Fruit fly (Drosophila melanogaster) whole organism, pupa: Measurements from ENCODE around the gene ema.

Source experiments
- CG10348 ChIP-seq: fragments of 200-800 bp; sonication (Bioruptor generic); IDR thresholded peaks from 2 replicates; pipeline ENCODE4 v1.3.6; 2022; ENCODE audit warnings: missing biosample characterization, missing genetic modification characterization
- CG12605 ChIP-seq: fragments of 200-800 bp; sonication (Bioruptor generic); IDR thresholded peaks from 2 replicates; pipeline ENCODE4 v1.3.6; 2022; ENCODE audit warnings: missing biosample characterization, missing genetic modification characterization
- CG13204 ChIP-seq: fragments of 200-800 bp; sonication (Bioruptor generic); optimal IDR thresholded peaks from 2 replicates; lab custom pipeline; 2018; ENCODE audit warnings: missing biosample characterization, mild to moderate bottlenecking, missing genetic modification characterization, moderate library complexity
- CG14655 ChIP-seq: fragments of 200-800 bp; sonication (Bioruptor generic); optimal IDR thresholded peaks from 3 replicates; lab custom pipeline; 2017; ENCODE audit warnings: mild to moderate bottlenecking, missing biosample characterization, missing genetic modification reagents, missing genetic modification characterization
- CG15710 ChIP-seq: fragments of 200-800 bp; sonication (Bioruptor generic); optimal IDR thresholded peaks from 2 replicates; lab custom pipeline; 2018; ENCODE audit warnings: missing biosample characterization, mild to moderate bottlenecking, missing genetic modification characterization, moderate library complexity
- CG17806 ChIP-seq: fragments of 200-800 bp; sonication (Bioruptor generic); optimal IDR thresholded peaks from 2 replicates; lab custom pipeline; 2018; ENCODE audit warnings: missing biosample characterization, mild to moderate bottlenecking, missing genetic modification characterization, moderate library complexity
- CG32121 ChIP-seq: fragments of 200-800 bp; sonication (Bioruptor generic); IDR thresholded peaks from 2 replicates; pipeline ENCODE4 v1.3.6; 2022; ENCODE audit warnings: missing biosample characterization, missing genetic modification characterization
- CG34367 ChIP-seq: fragments of 200-800 bp; sonication (Bioruptor generic); optimal IDR thresholded peaks from 2 replicates; lab custom pipeline; 2018; ENCODE audit warnings: missing biosample characterization, mild to moderate bottlenecking, missing genetic modification characterization
- CG4496 ChIP-seq: fragments of 200-800 bp; sonication (Bioruptor generic); IDR thresholded peaks from 3 replicates; pipeline ENCODE4 v1.3.6; 2022; ENCODE audit warnings: missing biosample characterization, missing genetic modification characterization
- CG8159 ChIP-seq: fragments of 200-800 bp; sonication (Bioruptor generic); optimal IDR thresholded peaks from 3 replicates; lab custom pipeline; 2018; ENCODE audit warnings: missing biosample characterization, mild to moderate bottlenecking, missing genetic modification characterization, moderate library complexity
- CG8301 ChIP-seq: fragments of 200-800 bp; sonication (Bioruptor generic); optimal IDR thresholded peaks from 2 replicates; lab custom pipeline; 2018; ENCODE audit warnings: missing biosample characterization, mild to moderate bottlenecking, missing genetic modification characterization
- CG9948 ChIP-seq: fragments of 200-800 bp; sonication (Bioruptor generic); optimal IDR thresholded peaks from 2 replicates; lab custom pipeline; 2018; ENCODE audit warnings: missing biosample characterization, mild to moderate bottlenecking, missing genetic modification characterization, moderate library complexity
- D1 ChIP-seq: fragments of 200-800 bp; sonication (Bioruptor generic); optimal IDR thresholded peaks from 2 replicates; lab custom pipeline; 2018; ENCODE audit warnings: missing biosample characterization, mild to moderate bottlenecking, missing genetic modification characterization, moderate library complexity
- EcR ChIP-seq: fragments of 200-800 bp; sonication (Bioruptor generic); optimal IDR thresholded peaks from 3 replicates; lab custom pipeline; 2019; ENCODE audit warnings: missing biosample characterization, missing genetic modification characterization, mild to moderate bottlenecking, moderate library complexity, missing genetic modification reagents
- Ets98B ChIP-seq: fragments of 200-800 bp; sonication (Bioruptor generic); IDR thresholded peaks from 2 replicates; pipeline ENCODE4 v1.3.6; 2022; ENCODE audit warnings: missing biosample characterization, missing genetic modification characterization
- Pif1A ChIP-seq: fragments of 200-800 bp; sonication (Bioruptor generic); optimal IDR thresholded peaks from 3 replicates; lab custom pipeline; 2016; ENCODE audit warnings: missing biosample characterization, missing genetic modification characterization
- Pif1B ChIP-seq: fragments of 200-800 bp; sonication (Bioruptor generic); optimal IDR thresholded peaks from 3 replicates; lab custom pipeline; 2016; ENCODE audit warnings: missing biosample characterization, missing genetic modification characterization
- Snoo ChIP-seq: fragments of 200-800 bp; sonication (Bioruptor generic); optimal IDR thresholded peaks from 3 replicates; lab custom pipeline; 2017; ENCODE audit warnings: missing biosample characterization, mild to moderate bottlenecking, missing genetic modification characterization, inconsistent platforms
- fd96Ca ChIP-seq: fragments of 200-800 bp; sonication (Bioruptor generic); IDR thresholded peaks from 3 replicates; pipeline ENCODE4 v1.3.6; 2022; ENCODE audit warnings: missing biosample characterization, missing genetic modification characterization
- gl ChIP-seq: fragments of 200-800 bp; sonication (Bioruptor generic); optimal IDR thresholded peaks from 2 replicates; lab custom pipeline; 2018; ENCODE audit warnings: missing biosample characterization, mild to moderate bottlenecking, missing genetic modification characterization
- rn ChIP-seq: fragments of 200-800 bp; sonication (Bioruptor generic); IDR thresholded peaks from 2 replicates; pipeline ENCODE4 v1.3.6; 2022; ENCODE audit warnings: missing biosample characterization, missing genetic modification characterization

The ema gene

dm6 chr3R:16456607-16457006, 15.1 kb upstream of the ema start:
- TF ChIP-seq CG9948 (tag; lab: Kevin White, UChicago): no peak
- TF ChIP-seq CG8159 (tag; lab: Kevin White, UChicago): no peak
- TF ChIP-seq CG34367 (tag; lab: Kevin White, UChicago): no peak
- no peak for TF ChIP-seq Pif1B
- TF ChIP-seq CG14655 (GFP tag; lab: Kevin White, UChicago): no peak
- TF ChIP-seq CG32121: no peak

- TF ChIP-seq Pif1A (GFP tag; lab: Kevin White, UChicago) (no peak), CG8301 (tag; lab: Kevin White, UChicago) (no peak), D1 (tag; lab: Kevin White, UChicago) (no peak), CG32121 (no peak), fd96Ca (GFP tag; lab: Robert Waterston, UW) (no peak), CG17806 (tag; lab: Kevin White, UChicago) (no peak), gl (no peak), CG15710 (no peak), CG8159 (tag; lab: Kevin White, UChicago) (no peak), rn (GFP tag; lab: Robert Waterston, UW) (no peak), Snoo (tag; lab: Kevin White, UChicago) (no peak), CG9948 (tag; lab: Kevin White, UChicago) (no peak)
Observed at dm6 chr3R:16455875-16456274, 14.4 kb upstream of the ema start, which contains the start of gene CG14883. Gene CG14883 (plus strand): TSS chr3R:16456052.

DNA sequence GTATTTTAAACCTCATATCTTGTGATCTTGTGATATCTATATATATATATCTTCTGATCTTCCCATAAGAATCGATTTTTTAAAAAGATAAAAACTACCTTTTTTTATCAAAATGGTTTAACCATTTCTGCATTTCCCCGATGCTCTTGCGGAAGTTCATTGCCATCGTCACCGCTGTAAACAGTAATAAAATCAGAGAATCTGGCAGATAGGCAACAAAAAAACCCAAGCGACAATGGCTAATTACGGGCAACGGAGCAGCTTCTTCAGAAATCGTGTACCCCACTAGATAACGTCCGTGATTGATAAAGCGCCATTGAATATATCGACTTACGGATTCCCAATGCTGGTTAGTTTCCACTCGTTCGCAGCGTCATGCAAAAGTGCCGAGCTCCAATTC, 12.7 kb upstream of the ema start, which contains the start of gene CG10405:
TSS of gene CG10405 (plus strand) at position 301 of the 400 bp plus-strand sequence.
- TF ChIP-seq CG4496 (GFP tag; lab: Robert Waterston, UW) (no peak), CG17806 (tag; lab: Kevin White, UChicago) (no peak), gl (no peak), CG12605 (GFP tag; lab: Robert Waterston, UW) (no peak), CG13204 (GFP tag; lab: Kevin White, UChicago) (no peak), CG8301 (tag; lab: Kevin White, UChicago) (no peak), CG9948 (tag; lab: Kevin White, UChicago) (no peak), CG34367 (tag; lab: Kevin White, UChicago) (no peak), EcR (GFP tag; lab: Kevin White, UChicago) (no peak), D1 (tag; lab: Kevin White, UChicago) (no peak), CG8159 (tag; lab: Kevin White, UChicago) (no peak), CG32121 (no peak), CG10348 (no peak), Pif1B (no peak), Pif1A (GFP tag; lab: Kevin White, UChicago) (no peak), Ets98B (GFP tag; lab: Robert Waterston, UW) (no peak), CG14655 (GFP tag; lab: Kevin White, UChicago) (no peak), fd96Ca (GFP tag; lab: Robert Waterston, UW) (no peak)

dm6 chr3R:16453597-16453996, 12.1 kb upstream of the ema start, which contains the start of gene Pak3:
Gene Pak3 (minus strand): TSS chr3R:16453821.
- TF ChIP-seq CG4496 (GFP tag; lab: Robert Waterston, UW) (0 out of 3 replicates have a peak, but pooled peaks have one; percentile 10), CG32121 (no peak)

dm6 chr3R:16452954-16453587, 11.6 kb upstream of the ema start:
- TF ChIP-seq CG4496 (GFP tag; lab: Robert Waterston, UW) (peak; percentile 22; the same call in 1 of the 3 replicates), CG17806 (tag; lab: Kevin White, UChicago) (no peak), EcR (GFP tag; lab: Kevin White, UChicago) (peak; percentile 32)

DNA sequence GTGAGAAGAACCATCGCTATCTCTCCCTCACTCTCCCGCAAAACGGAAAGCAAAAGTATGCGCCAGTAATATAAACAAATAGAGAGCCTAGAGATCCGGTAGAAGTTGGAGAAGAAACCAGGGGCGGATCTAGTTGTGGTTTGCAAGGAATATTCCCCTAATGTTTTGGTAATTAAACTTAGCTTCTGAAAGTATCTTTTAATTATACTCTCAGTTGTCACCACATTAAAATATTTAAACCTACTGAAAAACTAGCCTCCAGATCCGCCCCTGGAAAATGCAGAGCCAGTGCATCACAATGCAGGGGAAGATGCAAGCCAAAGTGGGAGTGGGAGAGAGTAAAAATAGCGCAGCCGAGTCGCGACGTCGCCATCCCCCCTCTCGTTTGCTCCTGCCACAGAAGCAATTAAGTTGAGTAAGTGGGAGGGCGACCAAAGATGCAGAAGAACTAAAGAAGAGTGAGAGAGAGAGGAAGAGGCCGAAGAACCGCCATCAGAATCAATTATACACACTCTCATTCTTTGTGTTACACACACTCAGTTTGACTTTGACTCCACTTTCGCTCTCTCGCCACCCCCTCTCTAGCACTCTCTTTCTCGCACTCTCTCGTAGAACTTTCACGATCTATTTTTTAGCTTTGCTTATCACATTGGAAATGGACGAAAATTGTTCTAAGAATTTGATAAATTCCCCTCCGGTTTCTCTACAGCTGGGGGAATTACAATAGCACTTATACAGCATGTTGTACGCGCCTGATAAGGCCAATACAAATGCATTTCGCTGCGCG, 7.9 kb upstream of the ema start:
- peak; percentile 77 for TF ChIP-seq EcR (GFP tag; lab: Kevin White, UChicago)
- TF ChIP-seq CG17806 (tag; lab: Kevin White, UChicago): peak; percentile 99
- peak; percentile 99 for TF ChIP-seq Pif1A (GFP tag; lab: Kevin White, UChicago)
- TF ChIP-seq Pif1B: peak; percentile 95
- peak; percentile 97 for TF ChIP-seq CG13204 (GFP tag; lab: Kevin White, UChicago)
- TF ChIP-seq CG14655 (GFP tag; lab: Kevin White, UChicago): peak; percentile 99
- peak; percentile 89 for TF ChIP-seq Snoo (tag; lab: Kevin White, UChicago)
- TF ChIP-seq CG32121: peak; percentile 98
- peak; percentile 99 for TF ChIP-seq rn (GFP tag; lab: Robert Waterston, UW)
- TF ChIP-seq CG15710: peak; percentile 99
- peak; percentile 99 for TF ChIP-seq CG9948 (tag; lab: Kevin White, UChicago)
- TF ChIP-seq CG34367 (tag; lab: Kevin White, UChicago): peak; percentile 99
- TF ChIP-seq Ets98B (GFP tag; lab: Robert Waterston, UW): peak; percentile 99
- TF ChIP-seq CG4496 (GFP tag; lab: Robert Waterston, UW): peak; percentile 99
- peak; percentile 99 for TF ChIP-seq fd96Ca (GFP tag; lab: Robert Waterston, UW)
- peak; percentile 94 for TF ChIP-seq D1 (tag; lab: Kevin White, UChicago)
- peak; percentile 98 for TF ChIP-seq CG8301 (tag; lab: Kevin White, UChicago)
- peak; percentile 95 for TF ChIP-seq gl
- TF ChIP-seq CG12605 (GFP tag; lab: Robert Waterston, UW): peak; percentile 98
- TF ChIP-seq CG10348: peak; percentile 97
- TF ChIP-seq CG8159 (tag; lab: Kevin White, UChicago): peak; percentile 99
